Fruit fly (Drosophila melanogaster) whole organism, embryonic: Measurements from ENCODE around the gene Bet5.

ENCODE experiments used
- Antp ChIP-seq: fragments of 200-800 bp; sonication (Bioruptor generic); optimal IDR thresholded peaks from 3 replicates; lab custom pipeline; 2016; ENCODE audit warnings: missing biosample characterization, missing genetic modification characterization
- CG10267 ChIP-seq: fragments of 200-800 bp; sonication (Bioruptor generic); optimal IDR thresholded peaks from 2 replicates; lab custom pipeline; 2018; ENCODE audit warnings: missing biosample characterization, mild to moderate bottlenecking, missing genetic modification characterization, moderate library complexity
- CG10979 ChIP-seq: fragments of 200-800 bp; sonication (Bioruptor generic); optimal IDR thresholded peaks from 2 replicates; lab custom pipeline; 2018; ENCODE audit warnings: missing biosample characterization, mild to moderate bottlenecking, missing genetic modification characterization, moderate library complexity
- CG11085 ChIP-seq: fragments of 200-800 bp; sonication (Bioruptor generic); IDR thresholded peaks from 2 replicates; pipeline ENCODE4 v1.3.6; 2022; ENCODE audit warnings: missing biosample characterization, missing genetic modification characterization
- CG12236 ChIP-seq: fragments of 200-800 bp; sonication (Bioruptor generic); optimal IDR thresholded peaks from 2 replicates; lab custom pipeline; 2016; ENCODE audit warnings: missing biosample characterization, missing genetic modification characterization
- CG14667 ChIP-seq: fragments of 200-800 bp; sonication (Bioruptor generic); IDR thresholded peaks from 2 replicates; pipeline ENCODE4 v1.3.6; 2022; ENCODE audit warnings: missing biosample characterization, missing genetic modification characterization
- CG17186 ChIP-seq: fragments of 200-800 bp; sonication (Bioruptor generic); optimal IDR thresholded peaks from 3 replicates; lab custom pipeline; 2017; ENCODE audit warnings: missing biosample characterization, missing genetic modification reagents, missing genetic modification characterization
- CG1792 ChIP-seq: fragments of 200-800 bp; sonication (Bioruptor generic); optimal IDR thresholded peaks from 2 replicates; lab custom pipeline; 2016; ENCODE audit warnings: missing biosample characterization, missing genetic modification characterization
- CG18619 ChIP-seq: fragments of 200-800 bp; sonication (Bioruptor generic); optimal IDR thresholded peaks from 3 replicates; lab custom pipeline; 2017; ENCODE audit warnings: missing biosample characterization, mild to moderate bottlenecking, missing genetic modification characterization
- CG30403 ChIP-seq: fragments of 200-800 bp; sonication (Bioruptor generic); optimal IDR thresholded peaks from 3 replicates; lab custom pipeline; 2016; ENCODE audit warnings: missing biosample characterization, missing genetic modification characterization
- CG31365 ChIP-seq: fragments of 200-800 bp; sonication (Bioruptor generic); optimal IDR thresholded peaks from 2 replicates; lab custom pipeline; 2018; ENCODE audit warnings: missing biosample characterization, mild to moderate bottlenecking, missing genetic modification characterization
- CG33557 ChIP-seq: fragments of 200-800 bp; sonication (Bioruptor generic); optimal IDR thresholded peaks from 2 replicates; lab custom pipeline; 2019; ENCODE audit warnings: missing biosample characterization, mild to moderate bottlenecking, missing genetic modification characterization, moderate library complexity
- CG7928 ChIP-seq: fragments of 200-800 bp; sonication (Bioruptor generic); optimal IDR thresholded peaks from 2 replicates; lab custom pipeline; 2017; ENCODE audit warnings: missing biosample characterization, mild to moderate bottlenecking, missing genetic modification characterization
- CG7963 ChIP-seq: fragments of 200-800 bp; sonication (Bioruptor generic); IDR thresholded peaks from 3 replicates; pipeline ENCODE4 v1.3.6; 2022; ENCODE audit warnings: missing biosample characterization, missing genetic modification characterization; ENCODE audit not compliant: partially characterized antibody
- CG8290 ChIP-seq, 3 experiments: fragments of 200-800 bp; sonication (Bioruptor generic); optimal IDR thresholded peaks; 2 replicates each; lab custom pipeline; 2016 to 2019; ENCODE audit warnings: missing biosample characterization in 3 of 3, missing genetic modification characterization in 3 of 3, mild to moderate bottlenecking in 2 of 3, moderate library complexity in 1 of 3
- CG8478 ChIP-seq: fragments of >200 bp; optimal IDR thresholded peaks from 2 replicates; lab custom pipeline; 2018
- CG9727 ChIP-seq: fragments of 200-800 bp; sonication (Bioruptor generic); optimal IDR thresholded peaks from 3 replicates; lab custom pipeline; 2017; ENCODE audit warnings: missing biosample characterization, mild to moderate bottlenecking, missing genetic modification characterization
- Dfd ChIP-seq, 2 experiments: fragments of >200 bp; optimal IDR thresholded peaks; 2 replicates each; lab custom pipeline; 2017; ENCODE audit warnings: missing biosample characterization in 2 of 2, missing genetic modification characterization in 2 of 2
- Drgx ChIP-seq: fragments of 200-800 bp; sonication (Bioruptor generic); IDR thresholded peaks from 2 replicates; pipeline ENCODE4 v1.3.6; 2022; ENCODE audit warnings: missing biosample characterization, missing genetic modification characterization
- Ets97D ChIP-seq: fragments of 200-800 bp; sonication (Bioruptor generic); optimal IDR thresholded peaks from 3 replicates; lab custom pipeline; 2016; ENCODE audit warnings: missing biosample characterization, missing genetic modification characterization
- Hsf ChIP-seq: fragments of 200-800 bp; sonication (Bioruptor generic); optimal IDR thresholded peaks from 3 replicates; lab custom pipeline; 2016; ENCODE audit warnings: missing biosample characterization, missing genetic modification characterization
- Max ChIP-seq: fragments of 200-800 bp; sonication (Bioruptor generic); optimal IDR thresholded peaks from 2 replicates; lab custom pipeline; 2016; ENCODE audit warnings: missing biosample characterization, mild to moderate bottlenecking, missing genetic modification characterization
- NC2β ChIP-seq: fragments of 200-800 bp; sonication (Bioruptor generic); optimal IDR thresholded peaks from 2 replicates; lab custom pipeline; 2016; ENCODE audit warnings: missing biosample characterization, missing genetic modification characterization
- NK7.1 ChIP-seq: fragments of 200-800 bp; sonication (Bioruptor generic); optimal IDR thresholded peaks from 3 replicates; lab custom pipeline; 2016; ENCODE audit warnings: missing biosample characterization, missing genetic modification characterization
- Taf1 ChIP-seq: fragments of 200-800 bp; sonication (Bioruptor generic); IDR thresholded peaks from 2 replicates; pipeline ENCODE4 v1.3.6; 2022; ENCODE audit warnings: missing biosample characterization, missing genetic modification characterization
- al ChIP-seq: fragments of 200-800 bp; sonication (Bioruptor generic); IDR thresholded peaks from 2 replicates; pipeline ENCODE4 v1.3.6; 2022; ENCODE audit warnings: missing biosample characterization, missing genetic modification characterization
- chinmo ChIP-seq: fragments of 200-800 bp; sonication (Bioruptor generic); IDR thresholded peaks from 4 replicates; pipeline ENCODE4 v1.3.6; 2022; ENCODE audit warnings: missing biosample characterization, missing genetic modification characterization; ENCODE audit not compliant: partially characterized antibody
- crc ChIP-seq: fragments of 200-800 bp; sonication (Bioruptor generic); optimal IDR thresholded peaks from 2 replicates; lab custom pipeline; 2016; ENCODE audit warnings: missing biosample characterization, missing genetic modification characterization
- dan ChIP-seq: fragments of 200-800 bp; sonication (Bioruptor generic); IDR thresholded peaks from 2 replicates; pipeline ENCODE4 v1.3.6; 2022; ENCODE audit warnings: missing biosample characterization, missing genetic modification characterization
- ems ChIP-seq: fragments of 200-800 bp; sonication (Bioruptor generic); optimal IDR thresholded peaks from 3 replicates; lab custom pipeline; 2016; ENCODE audit warnings: missing biosample characterization, missing genetic modification characterization
- gcm ChIP-seq: fragments of 200-800 bp; sonication (Bioruptor generic); optimal IDR thresholded peaks from 2 replicates; lab custom pipeline; 2019; ENCODE audit warnings: missing biosample characterization, mild to moderate bottlenecking, missing genetic modification characterization, moderate library complexity
- gcm2 ChIP-seq: fragments of 200-800 bp; sonication (Bioruptor generic); optimal IDR thresholded peaks from 2 replicates; lab custom pipeline; 2016; ENCODE audit warnings: missing biosample characterization, missing genetic modification characterization
- ind ChIP-seq: fragments of 200-800 bp; sonication (Bioruptor generic); optimal IDR thresholded peaks from 3 replicates; lab custom pipeline; 2016; ENCODE audit warnings: missing biosample characterization, missing genetic modification characterization
- klu ChIP-seq: fragments of 200-800 bp; sonication (Bioruptor generic); IDR thresholded peaks from 2 replicates; pipeline ENCODE4 v1.3.6; 2022; ENCODE audit warnings: missing biosample characterization, missing genetic modification characterization
- kni ChIP-seq: fragments of 200-800 bp; sonication (Bioruptor generic); optimal IDR thresholded peaks from 3 replicates; lab custom pipeline; 2017; ENCODE audit warnings: mild to moderate bottlenecking, missing biosample characterization, missing genetic modification reagents, missing genetic modification characterization
- otp ChIP-seq: fragments of 200-800 bp; sonication (Bioruptor generic); IDR thresholded peaks from 3 replicates; pipeline ENCODE4, ENCODE4 v1.3.6; 2022; ENCODE audit warnings: missing biosample characterization, missing genetic modification characterization
- prd ChIP-seq, 3 experiments: fragments of >200 bp in 2 of 3; fragments of 200-800 bp in 1 of 3; sonication (Bioruptor generic) in 1 of 3; optimal IDR thresholded peaks in 2 of 3; IDR thresholded peaks in 1 of 3; 2 replicates in 2 of 3; 3 replicates in 1 of 3; pipeline versions ENCODE4 v1.3.6 to Lab custom; 2017 to 2022; ENCODE audit warnings: missing biosample characterization in 1 of 3, missing genetic modification characterization in 1 of 3
- pzg ChIP-seq: fragments of 200-800 bp; sonication (Bioruptor generic); optimal IDR thresholded peaks from 3 replicates; lab custom pipeline; 2018; ENCODE audit warnings: missing biosample characterization, mild to moderate bottlenecking, missing genetic modification characterization, moderate library complexity
- row ChIP-seq: fragments of 200-800 bp; sonication (Bioruptor generic); IDR thresholded peaks from 3 replicates; pipeline ENCODE4 v1.3.6; 2022; ENCODE audit warnings: missing biosample characterization, missing genetic modification characterization
- sima ChIP-seq: fragments of 200-800 bp; sonication (Bioruptor generic); optimal IDR thresholded peaks from 2 replicates; lab custom pipeline; 2016; ENCODE audit warnings: missing biosample characterization, missing genetic modification characterization
- slp2 ChIP-seq: fragments of 200-800 bp; sonication (Bioruptor generic); optimal IDR thresholded peaks from 2 replicates; lab custom pipeline; 2016; ENCODE audit warnings: missing biosample characterization, missing genetic modification characterization

Gene Bet5

DNA sequence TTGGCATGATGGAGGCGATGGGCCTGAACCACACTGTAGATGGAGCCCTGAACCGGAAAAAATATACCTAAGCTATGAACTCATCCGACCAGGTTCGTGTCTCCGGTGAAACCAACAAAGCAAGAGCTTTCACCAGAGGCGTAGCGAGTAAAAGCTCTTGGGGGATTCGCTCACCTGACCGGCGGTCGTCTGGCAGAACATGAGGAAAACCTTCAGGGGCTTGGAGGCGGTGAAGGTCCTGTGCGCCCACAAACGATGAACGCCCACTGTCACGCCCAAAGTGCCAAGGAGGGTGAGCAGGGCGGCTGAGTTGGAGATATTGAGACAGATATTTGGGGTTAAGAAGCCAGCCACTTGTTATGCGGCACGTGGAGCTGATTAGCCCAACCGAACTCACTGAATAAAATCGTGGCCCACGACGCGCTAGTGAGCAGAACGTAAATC lies 15.6 kb downstream of the Bet5 start (continued):
- TF ChIP-seq CG8290 (GFP tag; optimal IDR thresholded peaks at IDR 0.05; lab: Kevin White, UChicago): no peak
- peak in 1 of 2 experiments; percentile 86 for TF ChIP-seq CG8290 (tag; optimal IDR thresholded peaks at IDR 0.05; lab: Kevin White, UChicago)
- TF ChIP-seq pzg (GFP tag; lab: Kevin White, UChicago): peak; percentile 47
- TF ChIP-seq otp (GFP tag; lab: Robert Waterston, UW): no peak
- TF ChIP-seq CG14667 (GFP tag; lab: Robert Waterston, UW): 0 out of 2 replicates have a peak, but pooled peaks have one; percentile 20
- TF ChIP-seq kni (GFP tag; lab: Kevin White, UChicago): no peak
- peak; percentile 21; the same call in 1 of the 2 replicates for TF ChIP-seq Taf1 (GFP tag; lab: Robert Waterston, UW)
- TF ChIP-seq CG31365: peak; percentile 58
- 0 out of 2 replicates have a peak, but pooled peaks have one; percentile 23 for TF ChIP-seq CG11085 (GFP tag; lab: Robert Waterston, UW)
- TF ChIP-seq chinmo (GFP tag; lab: Robert Waterston, UW): peak; percentile 31; the same call in 1 of the 4 replicates
- peak; percentile 41 for TF ChIP-seq ind (GFP tag; lab: Kevin White, UChicago)
- no peak for TF ChIP-seq Dfd (GFP tag; optimal IDR thresholded peaks at IDR 0.05; lab: Kevin White, UChicago)
- no peak for TF ChIP-seq CG1792 (GFP tag; lab: Kevin White, UChicago)
- TF ChIP-seq Ets97D (GFP tag; lab: Kevin White, UChicago): peak; percentile 8
- TF ChIP-seq Hsf (GFP tag; lab: Kevin White, UChicago): peak; percentile 46
- TF ChIP-seq sima (GFP tag; lab: Kevin White, UChicago): no peak
- TF ChIP-seq CG9727: no peak
- peak; percentile 35; the same call in 1 of the 2 replicates for TF ChIP-seq Drgx
- no peak for TF ChIP-seq CG17186
- TF ChIP-seq CG7928 (GFP tag; lab: Kevin White, UChicago): peak; percentile 93
- TF ChIP-seq CG10267 (tag; lab: Kevin White, UChicago): no peak
- no peak for TF ChIP-seq gcm2 (GFP tag; lab: Kevin White, UChicago)
- TF ChIP-seq crc (GFP tag; lab: Kevin White, UChicago): no peak
- no peak for TF ChIP-seq prd (optimal IDR thresholded peaks at IDR 0.05; lab: Kevin White, UChicago)
- TF ChIP-seq prd (GFP tag; IDR thresholded peaks at IDR 0.05; lab: Robert Waterston, UW): peak; percentile 69
- TF ChIP-seq Max: peak; percentile 25
- peak; percentile 69 for TF ChIP-seq al (GFP tag; lab: Robert Waterston, UW)
- no peak for TF ChIP-seq NK7.1

DNA sequence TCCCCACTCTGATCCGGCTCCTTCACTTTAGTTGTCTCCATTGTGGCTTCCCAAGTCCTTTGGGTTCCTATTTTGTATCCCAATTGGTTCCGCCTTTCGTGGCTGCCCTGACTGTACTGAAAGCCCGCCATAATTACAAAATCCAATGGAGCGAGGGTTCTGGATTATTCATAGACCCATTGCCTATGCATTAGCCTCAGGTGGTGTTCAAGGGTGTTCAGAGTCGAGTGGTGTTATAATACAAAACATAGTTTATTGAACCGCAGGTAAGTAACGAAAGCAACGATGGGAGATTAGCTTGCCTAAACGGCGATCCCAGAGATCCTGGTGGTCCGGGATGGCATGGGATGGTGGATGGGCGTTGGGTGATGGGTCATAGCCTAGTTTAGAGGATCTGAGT lies 16.1 kb downstream of the Bet5 start, which contains the start of gene CG15531:
TSS of gene CG15531 (minus strand) at position 101 of the 400 bp plus-strand sequence.
- no peak for TF ChIP-seq CG8478 (lab: Kevin White, UChicago)
- TF ChIP-seq gcm (GFP tag; lab: Kevin White, UChicago): no peak
- no peak for TF ChIP-seq dan (GFP tag; lab: Robert Waterston, UW)
- no peak for TF ChIP-seq Antp (GFP tag; lab: Kevin White, UChicago)
- no peak for TF ChIP-seq CG30403 (GFP tag; lab: Kevin White, UChicago)
- no peak for TF ChIP-seq CG18619 (GFP tag; lab: Kevin White, UChicago)
- no peak for TF ChIP-seq slp2 (GFP tag; lab: Kevin White, UChicago)
- no peak for TF ChIP-seq CG7963 (GFP tag; lab: Robert Waterston, UW)
- TF ChIP-seq CG10979 (tag; lab: Kevin White, UChicago): no peak
- no peak for TF ChIP-seq CG33557 (GFP tag; lab: Kevin White, UChicago)
- TF ChIP-seq row (GFP tag; lab: Robert Waterston, UW): no peak
- TF ChIP-seq ems (GFP tag; lab: Kevin White, UChicago): no peak
- TF ChIP-seq klu (GFP tag; lab: Robert Waterston, UW): no peak
- no peak for TF ChIP-seq NC2β (GFP tag; lab: Kevin White, UChicago)
- no peak for TF ChIP-seq CG12236 (GFP tag; lab: Kevin White, UChicago)
